Worm (Caenorhabditis elegans) whole organism, midembryonic: ENCODE measurements around the gene srh-290.

Source experiments
- cog-1 ChIP-seq: sonication (generic microtip); optimal IDR thresholded peaks from 2 replicates; lab custom pipeline; 2016; ENCODE audit warnings: missing genetic modification characterization, missing compliant biosample characterization
- flt-1 ChIP-seq: fragments of 200-800 bp; sonication (Bioruptor generic); IDR thresholded peaks from 2 replicates; pipeline ENCODE4 v1.3.6; 2022; ENCODE audit warnings: missing genetic modification characterization, missing compliant biosample characterization

DNA sequence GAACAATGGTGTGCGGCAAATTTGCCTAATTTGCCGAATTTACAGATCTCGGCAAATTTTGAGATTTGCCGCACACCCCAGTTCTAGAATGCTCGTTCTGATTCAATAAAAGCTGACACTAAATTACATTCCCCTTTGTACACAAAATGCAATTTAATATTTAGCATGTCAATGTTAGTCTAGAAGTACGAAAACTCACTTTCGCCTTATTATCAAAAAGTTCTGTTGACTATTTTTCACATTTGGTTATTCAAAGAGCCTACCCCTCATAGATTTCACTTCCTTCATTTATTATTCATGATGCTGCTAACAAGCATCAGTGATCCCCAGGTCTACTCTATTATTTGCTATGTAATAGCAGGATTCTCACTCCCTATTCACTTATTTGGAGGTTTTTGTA lies 28.3 kb downstream of the srh-290 start, which contains the start of gene srh-298:
- TF ChIP-seq cog-1 (tag; lab: Kevin White, UChicago) (no peak), flt-1 (GFP tag; lab: Robert Waterston, UW) (no peak)
